Worm (Caenorhabditis elegans): ENCODE data around the gene taf-6.1.

ce11 chrII:1116521-1116920 lies 11.3 kb upstream of the taf-6.1 start:
- TF ChIP-seq nhr-23 (tag; optimal IDR thresholded peaks at IDR 0.05), result no peak
- TF ChIP-seq ZK546.5 (tag; optimal IDR thresholded peaks at IDR 0.05), result no peak
- no peak for TF ChIP-seq unc-62 (GFP tag; optimal IDR thresholded peaks at IDR 0.05)
- TF ChIP-seq nhr-21 (tag; optimal IDR thresholded peaks at IDR 0.05), result no peak
- TF ChIP-seq elt-1 (tag; optimal IDR thresholded peaks at IDR 0.05), result no peak
- no peak for TF ChIP-seq R02D3.7 (tag; optimal IDR thresholded peaks at IDR 0.05)
- no peak for TF ChIP-seq ztf-4 (tag; optimal IDR thresholded peaks at IDR 0.05)
- TF ChIP-seq ztf-11 (tag; optimal IDR thresholded peaks at IDR 0.05), result no peak
- TF ChIP-seq sma-3 (GFP tag; optimal IDR thresholded peaks at IDR 0.05), result no peak
- no peak for TF ChIP-seq gmeb-1 (tag; optimal IDR thresholded peaks at IDR 0.05)
- no peak for TF ChIP-seq nhr-237 (tag; optimal IDR thresholded peaks at IDR 0.05)

Data from whole organism, L2 larva.